Fruit fly (Drosophila melanogaster): ENCODE measurements around the gene Lst8.

DNA sequence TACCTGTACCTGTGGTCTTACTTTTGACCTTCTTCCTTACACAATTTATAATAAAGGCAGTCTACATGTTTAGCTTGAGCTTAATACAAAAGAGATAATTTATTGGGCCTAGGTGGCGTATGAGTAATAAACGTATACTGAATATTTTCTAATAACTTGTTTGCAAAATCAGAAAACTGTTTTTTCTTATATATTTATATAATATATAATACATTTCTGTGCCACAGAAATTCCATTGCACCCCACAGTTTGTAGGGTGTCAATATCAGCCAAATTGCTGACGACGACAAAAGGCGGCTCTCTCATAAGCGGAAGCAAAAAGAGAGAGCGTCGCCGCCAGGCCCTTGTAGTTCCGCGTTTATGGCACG is 20.8 kb downstream of the Lst8 start:
- TF ChIP-seq cnc (optimal IDR thresholded peaks at IDR 0.05), result no peak
- no peak for TF ChIP-seq toe (GFP tag; optimal IDR thresholded peaks at IDR 0.05)
- no peak for TF ChIP-seq CG14711 (tag; optimal IDR thresholded peaks at IDR 0.05)
- TF ChIP-seq Mnt (GFP tag; optimal IDR thresholded peaks at IDR 0.05), result no peak
- no peak for TF ChIP-seq CG5204 (GFP tag; optimal IDR thresholded peaks at IDR 0.05)
- no peak for TF ChIP-seq ovo (GFP tag; optimal IDR thresholded peaks at IDR 0.05)
- no peak for TF ChIP-seq CG7045 (GFP tag; optimal IDR thresholded peaks at IDR 0.05)
- no peak for TF ChIP-seq Hr96 (GFP tag; optimal IDR thresholded peaks at IDR 0.05)
- no peak for TF ChIP-seq cic (GFP tag; optimal IDR thresholded peaks at IDR 0.05)
- TF ChIP-seq CG12768 (GFP tag; optimal IDR thresholded peaks at IDR 0.05), result no peak
- TF ChIP-seq CG33017 (tag; optimal IDR thresholded peaks at IDR 0.05), result no peak
- no peak for TF ChIP-seq pad (GFP tag; optimal IDR thresholded peaks at IDR 0.05)

All from whole organism, adult.